Fruit fly (Drosophila melanogaster) whole organism, embryonic: ENCODE results near the gene CG12818.

ENCODE experiments used
- Adf1 ChIP-seq: fragments of 200-800 bp; sonication (Bioruptor generic); IDR thresholded peaks from 2 replicates; pipeline ENCODE4 v1.3.6; 2022; ENCODE audit warnings: missing biosample characterization, missing genetic modification characterization
- Awh ChIP-seq: fragments of 200-800 bp; sonication (Bioruptor generic); IDR thresholded peaks from 2 replicates; pipeline ENCODE4, ENCODE4 v1.3.6; 2022; ENCODE audit warnings: missing biosample characterization, missing genetic modification characterization
- CG10431 ChIP-seq: fragments of 200-800 bp; sonication (Bioruptor generic); optimal IDR thresholded peaks from 3 replicates; lab custom pipeline; 2018; ENCODE audit warnings: missing biosample characterization, mild to moderate bottlenecking, missing genetic modification characterization
- CG11456 ChIP-seq: fragments of 200-800 bp; sonication (Bioruptor generic); IDR thresholded peaks from 3 replicates; pipeline ENCODE4 v1.3.6; 2022; ENCODE audit warnings: missing biosample characterization, missing genetic modification characterization
- CG11504 ChIP-seq: fragments of 200-800 bp; sonication (Bioruptor generic); optimal IDR thresholded peaks from 3 replicates; lab custom pipeline; 2019; ENCODE audit warnings: missing biosample characterization, mild to moderate bottlenecking, missing genetic modification characterization, moderate library complexity
- CG12236 ChIP-seq: fragments of 200-800 bp; sonication (Bioruptor generic); optimal IDR thresholded peaks from 2 replicates; lab custom pipeline; 2016; ENCODE audit warnings: missing biosample characterization, missing genetic modification characterization
- CG14014 ChIP-seq: fragments of 200-800 bp; sonication (Bioruptor generic); IDR thresholded peaks from 2 replicates; pipeline ENCODE4 v1.3.6; 2022; ENCODE audit warnings: missing biosample characterization, missing genetic modification characterization
- CG15073 ChIP-seq: fragments of 200-800 bp; sonication (Bioruptor generic); optimal IDR thresholded peaks from 2 replicates; lab custom pipeline; 2016; ENCODE audit warnings: missing biosample characterization, missing genetic modification characterization
- CG16813 ChIP-seq: fragments of 200-800 bp; sonication (Bioruptor generic); IDR thresholded peaks from 3 replicates; pipeline ENCODE4 v1.3.6; 2022; ENCODE audit warnings: missing biosample characterization, missing genetic modification characterization; ENCODE audit not compliant: partially characterized antibody
- CG1832 ChIP-seq: fragments of 200-800 bp; sonication (Bioruptor generic); optimal IDR thresholded peaks from 2 replicates; lab custom pipeline; 2017; ENCODE audit warnings: missing biosample characterization, mild to moderate bottlenecking, missing genetic modification characterization, inconsistent platforms
- CG3847 ChIP-seq: fragments of 200-800 bp; sonication (Bioruptor generic); IDR thresholded peaks from 2 replicates; pipeline ENCODE4 v1.3.6; 2022; ENCODE audit warnings: missing biosample characterization, missing genetic modification characterization
- CG4360 ChIP-seq: fragments of 200-800 bp; sonication (Bioruptor generic); IDR thresholded peaks from 2 replicates; pipeline ENCODE4 v1.3.6; 2022; ENCODE audit warnings: missing biosample characterization, missing genetic modification characterization
- CG8478 ChIP-seq: fragments of >200 bp; optimal IDR thresholded peaks from 2 replicates; lab custom pipeline; 2018
- CG8765 ChIP-seq: fragments of 200-800 bp; sonication (Bioruptor generic); IDR thresholded peaks from 2 replicates; pipeline ENCODE4 v1.3.6; 2022; ENCODE audit warnings: missing biosample characterization, missing genetic modification characterization
- CG9727 ChIP-seq: fragments of 200-800 bp; sonication (Bioruptor generic); optimal IDR thresholded peaks from 3 replicates; lab custom pipeline; 2017; ENCODE audit warnings: missing biosample characterization, mild to moderate bottlenecking, missing genetic modification characterization
- CHES-1-like ChIP-seq: fragments of 200-800 bp; sonication (Bioruptor generic); optimal IDR thresholded peaks from 2 replicates; lab custom pipeline; 2016; ENCODE audit warnings: missing biosample characterization, missing genetic modification characterization
- Camta ChIP-seq: fragments of 200-800 bp; sonication (Bioruptor generic); optimal IDR thresholded peaks from 2 replicates; lab custom pipeline; 2016; ENCODE audit warnings: missing biosample characterization, missing genetic modification characterization
- Deaf1 ChIP-seq: fragments of 200-800 bp; optimal IDR thresholded peaks from 3 replicates; lab custom pipeline; 2019; ENCODE audit warnings: missing biosample characterization, mild to moderate bottlenecking, missing genetic modification characterization, moderate library complexity
- ERR ChIP-seq: fragments of 200-800 bp; sonication (Bioruptor generic); optimal IDR thresholded peaks from 2 replicates; lab custom pipeline; 2016; ENCODE audit warnings: missing biosample characterization, missing genetic modification characterization
- Ets65A ChIP-seq: fragments of 200-800 bp; sonication (Bioruptor generic); peaks from one replicate; lab custom pipeline; 2016; ENCODE audit warnings: missing biosample characterization, missing genetic modification characterization
- HLH54F ChIP-seq: fragments of 200-800 bp; sonication (Bioruptor generic); optimal IDR thresholded peaks from 3 replicates; lab custom pipeline; 2016; ENCODE audit warnings: missing biosample characterization, missing genetic modification characterization
- Jarid2 ChIP-seq: fragments of 200-800 bp; sonication (Bioruptor generic); optimal IDR thresholded peaks from 3 replicates; lab custom pipeline; 2017; ENCODE audit warnings: mild to moderate bottlenecking, missing biosample characterization, missing genetic modification reagents, missing genetic modification characterization
- MBD-R2 ChIP-seq: fragments of 200-800 bp; sonication (Bioruptor generic); IDR thresholded peaks from 2 replicates; pipeline ENCODE4 v1.3.6; 2022; ENCODE audit warnings: missing biosample characterization, missing genetic modification characterization
- Med ChIP-seq: fragments of 200-800 bp; sonication (Bioruptor generic); peaks from one replicate; lab custom pipeline; 2016; ENCODE audit warnings: missing biosample characterization, missing genetic modification characterization, mild to moderate bottlenecking, inconsistent platforms, moderate library complexity
- NK7.1 ChIP-seq: fragments of 200-800 bp; sonication (Bioruptor generic); optimal IDR thresholded peaks from 3 replicates; lab custom pipeline; 2016; ENCODE audit warnings: missing biosample characterization, missing genetic modification characterization
- Nf-YA ChIP-seq: fragments of 200-800 bp; sonication (Bioruptor generic); IDR thresholded peaks from 2 replicates; pipeline ENCODE4 v1.3.6; 2022; ENCODE audit warnings: missing biosample characterization, missing genetic modification characterization
- Nf-YB ChIP-seq: fragments of 200-800 bp; sonication (Bioruptor generic); optimal IDR thresholded peaks from 3 replicates; lab custom pipeline; 2019; ENCODE audit warnings: missing biosample characterization, mild to moderate bottlenecking, missing genetic modification characterization, moderate library complexity
- Nf-YC ChIP-seq: fragments of 200-800 bp; optimal IDR thresholded peaks from 3 replicates; lab custom pipeline; 2019; ENCODE audit warnings: missing biosample characterization, mild to moderate bottlenecking, missing genetic modification characterization, moderate library complexity
- Rfx ChIP-seq: fragments of 200-800 bp; sonication (Bioruptor generic); IDR thresholded peaks from 2 replicates; pipeline ENCODE4 v1.3.6; 2022; ENCODE audit warnings: missing biosample characterization, missing genetic modification characterization
- Side ChIP-seq: fragments of 200-800 bp; sonication (Bioruptor generic); optimal IDR thresholded peaks from 2 replicates; lab custom pipeline; 2016; ENCODE audit warnings: missing biosample characterization, missing genetic modification characterization
- Taf1 ChIP-seq: fragments of 200-800 bp; sonication (Bioruptor generic); IDR thresholded peaks from 2 replicates; pipeline ENCODE4 v1.3.6; 2022; ENCODE audit warnings: missing biosample characterization, missing genetic modification characterization
- ab ChIP-seq: fragments of 200-800 bp; sonication (Bioruptor generic); optimal IDR thresholded peaks from 2 replicates; lab custom pipeline; 2016; ENCODE audit warnings: missing biosample characterization, missing genetic modification characterization
- cg ChIP-seq: fragments of 200-800 bp; sonication (Bioruptor generic); optimal IDR thresholded peaks from 3 replicates; lab custom pipeline; 2019; ENCODE audit warnings: missing biosample characterization, mild to moderate bottlenecking, missing genetic modification characterization, moderate library complexity
- croc ChIP-seq: fragments of 200-800 bp; sonication (Bioruptor generic); conservative IDR thresholded peaks from 3 replicates; pipeline ENCODE4 v1.3.6; 2022; ENCODE audit warnings: missing biosample characterization, missing genetic modification characterization
- dan ChIP-seq: fragments of 200-800 bp; sonication (Bioruptor generic); IDR thresholded peaks from 2 replicates; pipeline ENCODE4 v1.3.6; 2022; ENCODE audit warnings: missing biosample characterization, missing genetic modification characterization
- dimm ChIP-seq: fragments of 200-800 bp; sonication (Bioruptor generic); IDR thresholded peaks from 2 replicates; pipeline ENCODE4 v1.3.6; 2022; ENCODE audit warnings: missing biosample characterization, missing genetic modification characterization
- ewg ChIP-seq: fragments of 200-800 bp; sonication (Bioruptor generic); optimal IDR thresholded peaks from 3 replicates; lab custom pipeline; 2017; ENCODE audit warnings: mild to moderate bottlenecking, missing biosample characterization, missing genetic modification reagents, missing genetic modification characterization
- gro ChIP-seq: fragments of 200-800 bp; sonication (Bioruptor generic); optimal IDR thresholded peaks from 2 replicates; lab custom pipeline; 2016; ENCODE audit warnings: missing biosample characterization, missing genetic modification characterization
- gsb-n ChIP-seq: fragments of 200-800 bp; sonication (Bioruptor generic); optimal IDR thresholded peaks from 3 replicates; lab custom pipeline; 2018; ENCODE audit warnings: missing biosample characterization, mild to moderate bottlenecking, missing genetic modification characterization
- knrl ChIP-seq: fragments of 200-800 bp; sonication (Bioruptor generic); IDR thresholded peaks from 3 replicates; pipeline ENCODE4 v1.3.6; 2022; ENCODE audit warnings: missing biosample characterization, missing genetic modification characterization; ENCODE audit not compliant: partially characterized antibody
- lmd ChIP-seq: fragments of 200-800 bp; sonication (Bioruptor generic); IDR thresholded peaks from 2 replicates; pipeline ENCODE4 v1.3.6; 2022; ENCODE audit warnings: missing biosample characterization, missing genetic modification characterization
- nau ChIP-seq: fragments of 200-800 bp; sonication (Bioruptor generic); optimal IDR thresholded peaks from 3 replicates; lab custom pipeline; 2017; ENCODE audit warnings: missing biosample characterization, mild to moderate bottlenecking, missing genetic modification characterization, missing genetic modification reagents
- nmo ChIP-seq: fragments of 200-800 bp; sonication (Bioruptor generic); optimal IDR thresholded peaks from 2 replicates; lab custom pipeline; 2018; ENCODE audit warnings: missing biosample characterization, mild to moderate bottlenecking, missing genetic modification characterization, moderate library complexity
- pita ChIP-seq: fragments of 200-800 bp; sonication (Bioruptor generic); optimal IDR thresholded peaks from 2 replicates; lab custom pipeline; 2017; ENCODE audit warnings: missing biosample characterization, mild to moderate bottlenecking, missing genetic modification characterization
- schlank ChIP-seq: fragments of 200-800 bp; sonication (Bioruptor generic); optimal IDR thresholded peaks from 2 replicates; lab custom pipeline; 2018; ENCODE audit warnings: missing biosample characterization, mild to moderate bottlenecking, missing genetic modification characterization
- seq ChIP-seq: fragments of 200-800 bp; sonication (Bioruptor generic); IDR thresholded peaks from 2 replicates; pipeline ENCODE4 v1.3.6; 2022; ENCODE audit warnings: missing biosample characterization, missing genetic modification characterization
- slp2 ChIP-seq: fragments of 200-800 bp; sonication (Bioruptor generic); optimal IDR thresholded peaks from 2 replicates; lab custom pipeline; 2016; ENCODE audit warnings: missing biosample characterization, missing genetic modification characterization
- so ChIP-seq: fragments of 200-800 bp; sonication (Bioruptor generic); IDR thresholded peaks from 3 replicates; pipeline ENCODE4 v1.3.6; 2022; ENCODE audit warnings: missing biosample characterization, missing genetic modification characterization
- sr ChIP-seq: fragments of 200-800 bp; sonication (Bioruptor generic); IDR thresholded peaks from 3 replicates; pipeline ENCODE4 v1.3.6; 2022; ENCODE audit warnings: missing biosample characterization, missing genetic modification characterization
- stc ChIP-seq: fragments of 200-800 bp; sonication (Bioruptor generic); IDR thresholded peaks from 2 replicates; pipeline ENCODE4 v1.3.6; 2022; ENCODE audit warnings: missing biosample characterization, missing genetic modification characterization
- tgo ChIP-seq: fragments of 200-800 bp; sonication (Bioruptor generic); IDR thresholded peaks from 3 replicates; pipeline ENCODE4 v1.3.6; 2022; ENCODE audit warnings: missing biosample characterization, missing genetic modification characterization
- twi ChIP-seq: fragments of 200-800 bp; optimal IDR thresholded peaks from 2 replicates; lab custom pipeline; 2019; ENCODE audit warnings: missing biosample characterization, mild to moderate bottlenecking, missing genetic modification characterization, moderate library complexity

Gene CG12818

dm6 chr3R:10357364-10357676 is 25.9 kb downstream of the CG12818 start (continued):
- TF ChIP-seq pita: peak; percentile 47
- peak; percentile 94 for TF ChIP-seq CG10431 (GFP tag; lab: Kevin White, UChicago)
- TF ChIP-seq CG11504 (tag; lab: Kevin White, UChicago): peak; percentile 90

- TF ChIP-seq schlank (tag; lab: Kevin White, UChicago) (no peak), Awh (GFP tag; lab: Robert Waterston, UW) (no peak), MBD-R2 (GFP tag; lab: Robert Waterston, UW) (no peak), gsb-n (tag; lab: Kevin White, UChicago) (no peak), so (GFP tag; lab: Robert Waterston, UW) (no peak), dimm (GFP tag; lab: Robert Waterston, UW) (no peak), NK7.1 (GFP tag; lab: Kevin White, UChicago) (no peak), Deaf1 (peak; percentile 84), Side (GFP tag; lab: Kevin White, UChicago) (no peak), slp2 (GFP tag; lab: Kevin White, UChicago) (no peak), tgo (GFP tag; lab: Robert Waterston, UW) (no peak), ewg (GFP tag; lab: Kevin White, UChicago) (peak; percentile 66), twi (tag; lab: Kevin White, UChicago) (no peak), gro (GFP tag; lab: Kevin White, UChicago) (no peak), ERR (GFP tag; lab: Kevin White, UChicago) (no peak), croc (GFP tag; lab: Robert Waterston, UW) (no peak), lmd (no peak), dan (GFP tag; lab: Robert Waterston, UW) (no peak), HLH54F (GFP tag; lab: Kevin White, UChicago) (no peak), CG12236 (GFP tag; lab: Kevin White, UChicago) (no peak), CG14014 (GFP tag; lab: Robert Waterston, UW) (0 out of 2 replicates have a peak, but pooled peaks have one; percentile 8), cg (GFP tag; lab: Kevin White, UChicago) (no peak), stc (GFP tag; lab: Robert Waterston, UW) (no peak), Nf-YC (peak; percentile 88), CG8765 (GFP tag; lab: Robert Waterston, UW) (no peak), nau (GFP tag; lab: Kevin White, UChicago) (no peak), ab (GFP tag; lab: Kevin White, UChicago) (no peak), Nf-YB (GFP tag; lab: Kevin White, UChicago) (peak; percentile 83), CG3847 (no peak), CG16813 (no peak), Camta (GFP tag; lab: Kevin White, UChicago) (no peak), nmo (GFP tag; lab: Kevin White, UChicago) (no peak), CHES-1-like (GFP tag; lab: Kevin White, UChicago) (no peak)
These were observed 32.9 kb downstream of the CG12818 start for dm6 chr3R:10364287-10364686.

dm6 chr3R:10368251-10368650 is 36.9 kb downstream of the CG12818 start:
- TF ChIP-seq CG15073 (GFP tag; lab: Kevin White, UChicago) (peak; percentile 87), CG8478 (lab: Kevin White, UChicago) (peak; percentile 90), seq (peak; percentile 96), Ets65A (peak; percentile 27), Taf1 (GFP tag; lab: Robert Waterston, UW) (no peak), Adf1 (GFP tag; lab: Robert Waterston, UW) (peak; percentile 44; the same call in 1 of the 2 replicates), Jarid2 (GFP tag; lab: Kevin White, UChicago) (peak; percentile 34), twi (tag; lab: Kevin White, UChicago) (no peak), CG1832 (GFP tag; lab: Kevin White, UChicago) (peak; percentile 93), knrl (GFP tag; lab: Robert Waterston, UW) (0 out of 3 replicates have a peak, but pooled peaks have one; percentile 13), Nf-YA (GFP tag; lab: Robert Waterston, UW) (peak; percentile 82), Med (GFP tag; lab: Kevin White, UChicago) (peak; percentile 31), sr (GFP tag; lab: Robert Waterston, UW) (no peak), Rfx (GFP tag; lab: Robert Waterston, UW) (peak; percentile 95), CG4360 (GFP tag; lab: Robert Waterston, UW) (no peak), CG9727 (GFP tag; lab: Kevin White, UChicago) (peak; percentile 42), Nf-YB (GFP tag; lab: Kevin White, UChicago) (peak; percentile 98), CG11456 (0 out of 3 replicates have a peak, but pooled peaks have one; percentile 34)
